Fruit fly (Drosophila melanogaster) whole organism, wandering third instar larva: ENCODE results near the gene CG42759.

Experiments
- Abd-B ChIP-seq: fragments of >200 bp; optimal IDR thresholded peaks from 2 replicates; lab custom pipeline; 2017; ENCODE audit warnings: missing biosample characterization, missing genetic modification characterization
- Sp1 ChIP-seq: fragments of 200-800 bp; sonication (Bioruptor generic); optimal IDR thresholded peaks from 3 replicates; lab custom pipeline; 2019; ENCODE audit warnings: missing biosample characterization, mild to moderate bottlenecking, missing genetic modification characterization, moderate library complexity
- Vsx2 ChIP-seq: fragments of 200-300, 225-300 bp; sonication (Bioruptor generic); optimal IDR thresholded peaks from 2 replicates; lab custom pipeline; 2018; ENCODE audit warnings: missing biosample characterization, missing genetic modification characterization; ENCODE audit not compliant: partially characterized antibody
- lola ChIP-seq: fragments of >200 bp; optimal IDR thresholded peaks from 2 replicates; lab custom pipeline; 2017; ENCODE audit warnings: missing biosample characterization, missing genetic modification characterization
- pan ChIP-seq: fragments of >200 bp; optimal IDR thresholded peaks from 2 replicates; lab custom pipeline; 2017
- rgr ChIP-seq: fragments of 200-800 bp; sonication (Bioruptor generic); optimal IDR thresholded peaks from 3 replicates; lab custom pipeline; 2016; ENCODE audit warnings: missing biosample characterization, mild to moderate bottlenecking, missing genetic modification characterization

DNA sequence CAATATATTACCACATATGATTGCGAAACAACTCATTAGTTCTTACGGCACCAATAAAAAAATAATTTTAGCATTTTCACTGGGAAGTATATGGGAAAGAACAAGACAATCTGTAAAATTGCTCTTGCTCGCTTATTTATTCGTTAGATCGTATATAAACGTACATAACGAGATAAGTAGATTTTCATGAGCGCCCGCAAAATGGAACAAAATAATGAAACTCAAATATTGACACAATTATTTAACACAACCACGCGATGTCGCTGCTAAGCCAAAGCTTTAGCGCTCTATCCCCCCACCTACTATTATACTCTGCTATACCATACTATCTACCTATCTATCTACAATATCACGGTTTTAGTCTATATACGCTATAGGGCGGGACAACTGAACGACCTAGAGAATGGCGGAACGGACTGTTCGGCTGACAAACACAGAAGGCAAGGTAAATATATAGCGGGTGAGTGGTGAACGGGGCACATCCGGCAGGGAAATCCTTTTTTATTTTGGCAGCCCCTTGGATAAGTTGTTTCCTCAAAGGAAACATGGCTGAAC is 11.8 kb upstream of the CG42759 start:
- TF ChIP-seq lola (GFP tag; lab: Kevin White, UChicago) = no peak
- no peak for TF ChIP-seq Abd-B (GFP tag; lab: Kevin White, UChicago)
- no peak for TF ChIP-seq pan (lab: Kevin White, UChicago)
- TF ChIP-seq Sp1 = no peak
- no peak for TF ChIP-seq rgr
- TF ChIP-seq Vsx2 = no peak
